Fruit fly (Drosophila melanogaster) whole organism, prepupa: ENCODE measurements around the gene CG3526.

Experiments
- CG11762 ChIP-seq: fragments of 200-800 bp; sonication (Bioruptor generic); optimal IDR thresholded peaks from 3 replicates; lab custom pipeline; 2016; ENCODE audit warnings: missing biosample characterization, missing genetic modification characterization; ENCODE audit not compliant: insufficient read depth
- CG6163 ChIP-seq: fragments of 200-800 bp; sonication (Bioruptor generic); IDR thresholded peaks from 3 replicates; pipeline ENCODE4 v1.3.6; 2022; ENCODE audit warnings: missing biosample characterization, missing genetic modification characterization
- fd59A ChIP-seq: fragments of 200-800 bp; sonication (Bioruptor generic); optimal IDR thresholded peaks from 2 replicates; lab custom pipeline; 2017; ENCODE audit warnings: missing biosample characterization, mild to moderate bottlenecking, missing genetic modification characterization, missing genetic modification reagents

dm6 chrX:2860955-2861354 lies 29.6 kb upstream of the CG3526 start:
- TF ChIP-seq CG11762 (GFP tag; lab: Kevin White, UChicago): no peak
- TF ChIP-seq fd59A: peak; percentile 17
- TF ChIP-seq CG6163 (GFP tag; lab: Robert Waterston, UW): no peak
